Fruit fly (Drosophila melanogaster) whole organism, embryonic: ENCODE data around the gene peb.

ENCODE experiments used
- CG1024 ChIP-seq: fragments of 200-800 bp; sonication (Bioruptor generic); IDR thresholded peaks from 2 replicates; pipeline ENCODE4 v1.3.6; 2022; ENCODE audit warnings: missing biosample characterization, missing genetic modification characterization
- CG6854 ChIP-seq: fragments of 200-800 bp; sonication (Bioruptor generic); optimal IDR thresholded peaks from 3 replicates; lab custom pipeline; 2017; ENCODE audit warnings: missing biosample characterization, mild to moderate bottlenecking, missing genetic modification characterization
- Dip3 ChIP-seq: fragments of 200-800 bp; sonication (Bioruptor generic); optimal IDR thresholded peaks from 3 replicates; lab custom pipeline; 2016; ENCODE audit warnings: missing biosample characterization, missing genetic modification characterization
- odd ChIP-seq: fragments of 200-800 bp; sonication (Bioruptor generic); optimal IDR thresholded peaks from 2 replicates; lab custom pipeline; 2017; ENCODE audit warnings: missing biosample characterization, mild to moderate bottlenecking, missing genetic modification characterization
- vfl ChIP-seq: fragments of 200-800 bp; sonication (Bioruptor generic); optimal IDR thresholded peaks from 2 replicates; lab custom pipeline; 2016; ENCODE audit warnings: missing biosample characterization, missing genetic modification characterization

dm6 chrX:4588981-4589380 lies 28.4 kb upstream of the peb start:
- TF ChIP-seq CG6854 (GFP tag; lab: Kevin White, UChicago), result no peak
- TF ChIP-seq odd (GFP tag; lab: Kevin White, UChicago), result no peak
- TF ChIP-seq CG1024 (GFP tag; lab: Robert Waterston, UW), result no peak
- no peak for TF ChIP-seq vfl (GFP tag; lab: Kevin White, UChicago)
- no peak for TF ChIP-seq Dip3 (GFP tag; lab: Kevin White, UChicago)
